Worm (Caenorhabditis elegans) whole organism, L1 larva: ENCODE results near the gene W05E10.5.

Source experiments
- C16A3.4 ChIP-seq: fragments of 150-350 bp; optimal IDR thresholded peaks from 2 replicates; lab custom pipeline; 2014; ENCODE audit warnings: missing biosample characterization, missing genetic modification characterization
- ama-1 ChIP-seq: fragments of 150-350 bp; optimal IDR thresholded peaks from 2 replicates; lab custom pipeline; 2014
- blmp-1 ChIP-seq: fragments of 150-350 bp; optimal IDR thresholded peaks from 2 replicates; lab custom pipeline; 2014; ENCODE audit warnings: missing biosample characterization, missing genetic modification characterization
- ceh-63 ChIP-seq: fragments of 200-800 bp; sonication (Bioruptor generic); optimal IDR thresholded peaks from 2 replicates; lab custom pipeline; 2018; ENCODE audit warnings: mild to moderate bottlenecking, missing genetic modification characterization, missing compliant biosample characterization
- ceh-8 ChIP-seq: fragments of 200-800 bp; sonication (Bioruptor generic); optimal IDR thresholded peaks from 2 replicates; lab custom pipeline; 2018; ENCODE audit warnings: mild to moderate bottlenecking, missing genetic modification characterization, moderate library complexity, missing compliant biosample characterization
- efl-1 ChIP-seq, 4 experiments: fragments of 150-350 bp; optimal IDR thresholded peaks in 3 of 4; peaks in 1 of 4; 1 replicate in 1 of 4; 2 replicates in 3 of 4; lab custom pipeline; 2014; ENCODE audit warnings: missing biosample characterization in 2 of 4, missing genetic modification characterization in 2 of 4, missing genetic modification reagents in 2 of 4
- efl-3 ChIP-seq: fragments of 200-800 bp; sonication (Bioruptor generic); optimal IDR thresholded peaks from 2 replicates; lab custom pipeline; 2018; ENCODE audit warnings: mild to moderate bottlenecking, missing genetic modification characterization, missing compliant biosample characterization
- elt-2 ChIP-seq: sonication (generic microtip); optimal IDR thresholded peaks from 2 replicates; lab custom pipeline; 2016; ENCODE audit warnings: missing genetic modification characterization, mild to moderate bottlenecking, inconsistent platforms, missing compliant biosample characterization, missing genetic modification reagents
- fkh-10 ChIP-seq: sonication (generic microtip); optimal IDR thresholded peaks from 2 replicates; lab custom pipeline; 2017; ENCODE audit warnings: missing biosample characterization, missing genetic modification reagents, missing genetic modification characterization
- fkh-4 ChIP-seq: sonication (generic microtip); optimal IDR thresholded peaks from 2 replicates; lab custom pipeline; 2016; ENCODE audit warnings: missing compliant biosample characterization, missing genetic modification characterization, borderline replicate concordance
- hpl-2 ChIP-seq: fragments of 150-350 bp; optimal IDR thresholded peaks from 2 replicates; lab custom pipeline; 2014; ENCODE audit warnings: missing biosample characterization, missing genetic modification reagents, missing genetic modification characterization
- irx-1 ChIP-seq: sonication (generic microtip); optimal IDR thresholded peaks from 2 replicates; lab custom pipeline; 2016; ENCODE audit warnings: missing genetic modification characterization, missing compliant biosample characterization
- lin-14 ChIP-seq: fragments of 200-800 bp; sonication (Bioruptor generic); optimal IDR thresholded peaks from 2 replicates; lab custom pipeline; 2018; ENCODE audit warnings: mild to moderate bottlenecking, missing genetic modification characterization, moderate library complexity, missing compliant biosample characterization
- lin-15B ChIP-seq: fragments of 150-350 bp; sonication (generic microtip); optimal IDR thresholded peaks from 3 replicates; lab custom pipeline; 2014; ENCODE audit warnings: missing biosample characterization, missing genetic modification characterization
- lsy-2 ChIP-seq, 2 experiments: fragments of 150-350 bp; optimal IDR thresholded peaks; 2 replicates each; lab custom pipeline; 2014; ENCODE audit warnings: missing biosample characterization in 2 of 2, missing genetic modification characterization in 2 of 2
- mab-9 ChIP-seq: fragments of 200-800 bp; sonication (Bioruptor generic); IDR thresholded peaks from 2 replicates; pipeline ENCODE4 v1.3.6; 2022; ENCODE audit warnings: missing genetic modification reagents, missing genetic modification characterization, missing compliant biosample characterization
- mdl-1 ChIP-seq, 2 experiments: fragments of 150-350 bp; optimal IDR thresholded peaks; 2 replicates each; lab custom pipeline; 2014 to 2017; ENCODE audit warnings: missing biosample characterization in 2 of 2, missing genetic modification characterization in 2 of 2, inconsistent platforms in 1 of 2
- mef-2 ChIP-seq: fragments of 150-350 bp; optimal IDR thresholded peaks from 2 replicates; lab custom pipeline; 2014; ENCODE audit warnings: missing biosample characterization, missing genetic modification characterization
- nhr-12 ChIP-seq: sonication (generic microtip); optimal IDR thresholded peaks from 2 replicates; lab custom pipeline; 2017; ENCODE audit warnings: missing biosample characterization, missing genetic modification characterization
- nhr-20 ChIP-seq: sonication (generic microtip); optimal IDR thresholded peaks from 2 replicates; lab custom pipeline; 2016; ENCODE audit warnings: mild to moderate bottlenecking, missing genetic modification characterization, missing compliant biosample characterization
- nhr-47 ChIP-seq: sonication (generic microtip); optimal IDR thresholded peaks from 2 replicates; lab custom pipeline; 2016; ENCODE audit warnings: mild to moderate bottlenecking, missing genetic modification characterization, moderate library complexity, missing compliant biosample characterization
- nhr-85 ChIP-seq: sonication (generic microtip); peaks from one replicate; lab custom pipeline; 2016; ENCODE audit warnings: missing genetic modification characterization, inconsistent platforms, missing compliant biosample characterization
- nhr-90 ChIP-seq: sonication (generic microtip); optimal IDR thresholded peaks from 2 replicates; lab custom pipeline; 2016; ENCODE audit warnings: mild to moderate bottlenecking, missing genetic modification characterization, missing compliant biosample characterization; ENCODE audit not compliant: poor library complexity
- pag-3 ChIP-seq: sonication (generic microtip); optimal IDR thresholded peaks from 2 replicates; lab custom pipeline; 2017; ENCODE audit warnings: missing genetic modification characterization, mild to moderate bottlenecking, missing compliant biosample characterization, antibody characterized with exemption, borderline replicate concordance; ENCODE audit not compliant: insufficient read depth
- pax-3 ChIP-seq: fragments of 200-800 bp; sonication (Bioruptor generic); optimal IDR thresholded peaks from 2 replicates; lab custom pipeline; 2018; ENCODE audit warnings: mild to moderate bottlenecking, missing genetic modification characterization, moderate library complexity, missing compliant biosample characterization
- rnt-1 ChIP-seq: sonication (generic microtip); optimal IDR thresholded peaks from 2 replicates; lab custom pipeline; 2016; ENCODE audit warnings: mild to moderate bottlenecking, missing genetic modification characterization, moderate library complexity, missing compliant biosample characterization
- unc-130 ChIP-seq: fragments of 150-350 bp; optimal IDR thresholded peaks from 2 replicates; lab custom pipeline; 2017; ENCODE audit warnings: missing biosample characterization, missing genetic modification characterization, inconsistent platforms
- unc-30 ChIP-seq: sonication (generic microtip); optimal IDR thresholded peaks from 2 replicates; lab custom pipeline; 2017; ENCODE audit warnings: missing biosample characterization, missing genetic modification characterization
- unc-98 ChIP-seq: fragments of 200-800 bp; sonication (Bioruptor generic); IDR thresholded peaks from 2 replicates; pipeline ENCODE4 v1.3.6; 2022; ENCODE audit warnings: missing genetic modification characterization, missing compliant biosample characterization
- xbp-1 ChIP-seq: sonication (generic microtip); optimal IDR thresholded peaks from 2 replicates; lab custom pipeline; 2016; ENCODE audit warnings: missing genetic modification characterization, missing compliant biosample characterization
- ztf-4 ChIP-seq: fragments of 150-350 bp; optimal IDR thresholded peaks from 2 replicates; lab custom pipeline; 2014; ENCODE audit warnings: missing biosample characterization, missing genetic modification characterization

Gene W05E10.5

DNA sequence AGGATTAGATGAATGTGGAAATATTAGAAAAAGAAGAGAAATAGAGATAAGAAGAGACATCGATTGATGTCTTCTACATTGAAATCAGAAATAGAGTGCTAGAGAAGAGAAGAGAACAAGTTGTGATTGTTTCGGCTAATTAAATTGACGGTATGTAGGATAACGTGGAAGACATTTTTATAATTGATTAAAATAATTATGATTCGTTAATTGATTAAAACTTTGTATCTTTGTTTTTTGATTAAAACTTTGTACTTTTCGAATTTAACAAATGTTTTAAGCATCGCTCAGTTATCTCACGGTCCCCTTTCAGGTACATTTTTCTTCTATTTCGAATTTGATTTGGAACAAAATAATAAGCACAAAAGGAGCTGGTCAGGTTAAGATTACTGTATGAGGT, 23.0 kb downstream of the W05E10.5 start, which contains the start of gene lgc-44:
Gene lgc-44, minus strand, starts transcription at position 101 of the 400 bp plus-strand sequence.
- TF ChIP-seq fkh-4 (tag; lab: Kevin White, UChicago): no peak
- no peak for TF ChIP-seq pag-3 (tag; lab: Kevin White, UChicago)
- TF ChIP-seq lin-15B (tag; lab: Kevin White, UChicago): no peak
- TF ChIP-seq efl-3 (GFP tag; lab: Kevin White, UChicago): no peak
- no peak for TF ChIP-seq mab-9 (GFP tag; lab: Robert Waterston, UW)
- no peak for TF ChIP-seq pax-3
- no peak for TF ChIP-seq rnt-1 (tag; lab: Kevin White, UChicago)
- no peak for TF ChIP-seq nhr-20 (tag; lab: Kevin White, UChicago)
- peak; percentile 23 for TF ChIP-seq blmp-1 (tag; lab: Kevin White, UChicago)

DNA sequence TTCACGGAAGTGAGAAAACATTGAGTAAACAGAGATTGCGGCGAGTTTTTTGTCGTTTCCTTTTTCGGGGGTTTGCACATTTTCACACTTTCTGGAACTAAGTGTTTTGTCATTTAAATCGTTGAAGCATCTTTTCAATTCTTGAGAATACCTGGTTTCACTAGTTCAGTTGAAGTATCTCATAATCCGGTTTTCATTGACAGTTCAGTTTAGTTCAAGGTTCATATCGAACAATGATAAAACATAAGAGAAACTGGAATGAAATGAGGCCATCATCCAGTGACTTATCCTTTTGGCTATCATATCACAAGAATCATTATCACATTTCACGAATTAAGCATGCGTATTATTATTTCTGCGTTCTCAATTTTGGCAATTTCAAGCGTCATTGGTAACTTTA, 28.3 kb downstream of the W05E10.5 start, which contains the start of gene F46F3.3:
Gene F46F3.3, plus strand, starts transcription at position 301 of the 400 bp plus-strand sequence.
- TF ChIP-seq ama-1 (lab: Kevin White, UChicago) (no peak), blmp-1 (tag; lab: Kevin White, UChicago) (peak; percentile 22)

DNA sequence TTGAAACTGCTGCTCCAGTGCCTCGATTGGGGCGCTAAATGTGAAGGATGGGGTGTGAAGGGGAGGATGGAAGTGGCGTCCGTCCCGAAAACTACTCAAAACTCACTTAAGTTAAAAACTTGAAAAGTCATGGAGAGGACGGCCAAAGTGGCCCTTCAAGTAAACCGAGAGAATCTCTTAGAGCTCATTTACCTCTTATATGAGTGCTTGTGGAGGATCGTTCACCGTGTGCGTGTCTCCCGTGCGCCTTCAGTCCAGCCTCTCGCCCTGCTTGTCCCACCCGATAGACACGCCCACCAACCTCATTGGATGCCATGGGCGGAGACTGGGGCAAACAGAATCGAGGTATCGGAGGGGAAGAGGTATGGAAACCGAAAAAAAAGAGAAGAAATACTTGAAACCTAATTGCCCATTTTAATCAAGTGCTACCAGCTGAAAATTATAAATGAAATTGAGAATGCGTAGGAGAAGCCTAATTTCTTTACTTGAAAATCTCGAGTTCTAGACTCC, 30.6 kb downstream of the W05E10.5 start, which contains the start of gene ceh-27:
Gene ceh-27, minus strand, starts transcription at position 228 of the 510 bp plus-strand sequence.
- TF ChIP-seq efl-1 (optimal IDR thresholded peaks at IDR 0.05; lab: Kevin White, UChicago): no peak
- no peak for TF ChIP-seq efl-1 (GFP tag; optimal IDR thresholded peaks at IDR 0.05 in 1 of 2; lab: Kevin White, UChicago)
- TF ChIP-seq lin-14 (GFP tag; lab: Kevin White, UChicago): peak; percentile 36
- TF ChIP-seq fkh-10 (GFP tag; lab: Kevin White, UChicago): peak; percentile 45
- no peak for TF ChIP-seq lsy-2 (tag; optimal IDR thresholded peaks at IDR 0.05; lab: Kevin White, UChicago)
- no peak for TF ChIP-seq elt-2 (tag; lab: Kevin White, UChicago)

DNA sequence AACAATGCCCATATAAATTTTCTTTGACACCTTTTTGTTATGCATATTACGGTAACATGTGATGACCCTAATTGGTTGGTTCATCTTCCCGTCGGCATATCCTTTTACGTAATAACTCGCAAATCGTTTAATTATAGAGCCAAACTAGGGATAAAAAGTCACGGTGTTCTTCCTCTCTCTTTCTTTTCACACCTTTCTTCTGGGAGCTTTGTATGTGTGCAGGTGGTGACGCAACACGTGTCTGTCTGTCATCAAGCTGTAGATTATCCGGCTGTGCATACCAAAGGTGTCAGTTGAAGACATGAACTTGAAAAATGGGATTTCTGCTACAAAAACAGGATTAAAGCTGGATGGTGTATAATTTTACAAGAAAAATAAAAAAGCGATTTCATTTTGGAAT, 34.9 kb downstream of the W05E10.5 start:
- TF ChIP-seq unc-98: no peak
- TF ChIP-seq efl-1 (optimal IDR thresholded peaks at IDR 0.05; lab: Kevin White, UChicago): no peak
- TF ChIP-seq efl-1 (GFP tag; optimal IDR thresholded peaks at IDR 0.05 in 1 of 2; lab: Kevin White, UChicago): peak in 1 of 2 experiments; percentile 21

DNA sequence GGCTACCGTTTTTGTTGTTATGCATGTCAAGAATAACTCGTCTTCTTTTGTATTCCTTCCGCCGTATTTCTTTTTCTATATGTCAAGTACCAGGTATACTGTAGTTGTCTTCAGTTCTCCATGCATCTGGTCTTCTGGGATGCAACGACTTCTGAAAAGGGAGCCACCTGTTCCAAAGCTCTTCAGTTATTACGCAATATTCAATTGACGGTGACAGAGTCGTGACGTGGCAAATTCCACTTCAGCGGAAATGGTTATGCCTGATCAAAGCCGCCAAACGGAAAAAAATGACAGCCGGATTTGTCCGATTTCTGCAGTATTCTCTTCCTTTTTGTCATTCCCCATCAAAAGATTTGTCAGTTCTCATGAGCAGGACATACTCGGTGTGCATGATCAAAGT, 39.0 kb downstream of the W05E10.5 start:
- TF ChIP-seq ceh-63 (GFP tag; lab: Kevin White, UChicago) (no peak), hpl-2 (GFP tag; lab: Kevin White, UChicago) (no peak), nhr-20 (tag; lab: Kevin White, UChicago) (no peak), mef-2 (no peak), unc-130 (tag; lab: Kevin White, UChicago) (no peak), nhr-47 (tag; lab: Kevin White, UChicago) (no peak), pax-3 (no peak), nhr-12 (tag; lab: Kevin White, UChicago) (no peak), ceh-8 (no peak), lsy-2 (tag; optimal IDR thresholded peaks at IDR 0.05; lab: Kevin White, UChicago) (no peak), irx-1 (tag; lab: Kevin White, UChicago) (no peak), nhr-85 (tag; lab: Kevin White, UChicago) (no peak), mdl-1 (tag; optimal IDR thresholded peaks at IDR 0.05; lab: Kevin White, UChicago) (no peak), unc-30 (tag; lab: Kevin White, UChicago) (no peak), nhr-90 (tag; lab: Kevin White, UChicago) (no peak), xbp-1 (tag; lab: Kevin White, UChicago) (no peak), C16A3.4 (tag; lab: Kevin White, UChicago) (no peak), unc-98 (no peak), ztf-4 (tag; lab: Kevin White, UChicago) (no peak)
